Fruit fly (Drosophila melanogaster): ENCODE data around the gene Wdr81.

Wdr81 gene

DNA sequence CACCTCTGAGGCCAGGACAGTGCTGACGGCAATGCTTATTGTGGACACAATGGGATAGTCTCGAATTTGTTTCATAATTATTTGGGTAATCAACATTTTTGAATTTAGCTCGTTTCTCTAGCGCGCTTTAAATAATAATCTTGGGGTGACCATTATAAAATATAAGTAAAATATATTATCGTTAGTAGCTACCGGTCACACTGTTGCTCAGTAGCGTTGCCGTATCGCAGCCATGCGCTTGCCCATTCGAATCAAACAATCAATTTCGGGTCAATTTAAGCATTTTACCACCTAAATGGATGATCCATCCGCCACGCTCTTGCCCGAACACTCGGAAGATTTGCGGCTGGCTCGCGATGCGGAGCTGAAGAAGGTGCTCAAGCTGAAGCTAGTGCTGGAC is 31.0 kb downstream of the Wdr81 start, which contains the start of the genes zuc and dgt2:
TSS of gene zuc (minus strand) at position 154 of the 400 bp plus-strand sequence.
TSS of gene dgt2 (plus strand) at position 208 of the 400 bp plus-strand sequence.
- TF ChIP-seq Myc (optimal IDR thresholded peaks at IDR 0.05) (no peak), insv (optimal IDR thresholded peaks at IDR 0.05) (no peak), h (optimal IDR thresholded peaks at IDR 0.05) (no peak), Sin3A (optimal IDR thresholded peaks at IDR 0.05) (no peak), ttk (optimal IDR thresholded peaks at IDR 0.05) (no peak), psq (optimal IDR thresholded peaks at IDR 0.05) (no peak)

dm6 chr2L:11989210-11989609 is 31.6 kb downstream of the Wdr81 start:
- peak; percentile 93 for TF ChIP-seq ttk (optimal IDR thresholded peaks at IDR 0.05)
- TF ChIP-seq h (optimal IDR thresholded peaks at IDR 0.05), result no peak
- no peak for TF ChIP-seq psq (optimal IDR thresholded peaks at IDR 0.05)

- no peak for TF ChIP-seq Sin3A (optimal IDR thresholded peaks at IDR 0.05)
- TF ChIP-seq h (optimal IDR thresholded peaks at IDR 0.05), result no peak
- TF ChIP-seq Myc (optimal IDR thresholded peaks at IDR 0.05), result no peak
- TF ChIP-seq insv (optimal IDR thresholded peaks at IDR 0.05), result no peak
- no peak for TF ChIP-seq ttk (optimal IDR thresholded peaks at IDR 0.05)
- no peak for TF ChIP-seq psq (optimal IDR thresholded peaks at IDR 0.05)
Observed at dm6 chr2L:11987945-11988344, 32.8 kb downstream of the Wdr81 start, which contains the start of the genes CG6686 and CG34163. Gene CG6686 (minus strand): TSS chr2L:11988039. Gene CG34163 (plus strand): TSS chr2L:11988270.

dm6 chr2L:11981210-11981609 is 39.5 kb downstream of the Wdr81 start, which contains the start of gene CG16965:
Gene CG16965 (plus strand): TSS chr2L:11981591.
- TF ChIP-seq ttk (optimal IDR thresholded peaks at IDR 0.05), result no peak
- no peak for TF ChIP-seq insv (optimal IDR thresholded peaks at IDR 0.05)
- no peak for TF ChIP-seq Sin3A (optimal IDR thresholded peaks at IDR 0.05)
- no peak for TF ChIP-seq h (optimal IDR thresholded peaks at IDR 0.05)
- TF ChIP-seq Myc (optimal IDR thresholded peaks at IDR 0.05), result no peak
- no peak for TF ChIP-seq psq (optimal IDR thresholded peaks at IDR 0.05)

- TF ChIP-seq Myc (optimal IDR thresholded peaks at IDR 0.05) (no peak), ttk (optimal IDR thresholded peaks at IDR 0.05) (no peak), psq (optimal IDR thresholded peaks at IDR 0.05) (no peak), insv (optimal IDR thresholded peaks at IDR 0.05) (no peak), Sin3A (optimal IDR thresholded peaks at IDR 0.05) (no peak), h (optimal IDR thresholded peaks at IDR 0.05) (no peak)
Observed at dm6 chr2L:11980075-11980474, 40.7 kb downstream of the Wdr81 start.

DNA sequence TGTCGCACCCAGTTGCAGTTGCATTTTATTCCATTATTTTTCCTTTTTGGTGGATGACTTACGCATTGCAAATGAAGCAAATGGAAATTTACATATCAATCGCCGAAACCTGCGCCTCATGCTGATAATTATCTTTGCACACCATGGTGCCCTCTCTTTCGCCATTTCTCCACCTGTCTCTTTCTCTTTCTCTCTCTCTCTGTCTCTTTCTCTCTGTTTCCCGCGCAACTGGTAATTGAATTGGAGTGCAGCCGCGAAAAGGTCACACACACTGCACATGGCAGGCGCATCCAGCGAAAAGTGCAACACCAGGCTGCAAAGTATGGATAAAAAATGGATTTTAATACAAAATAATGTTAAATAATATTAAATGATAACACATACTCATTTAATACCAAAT is 43.0 kb downstream of the Wdr81 start:
- TF ChIP-seq Sin3A (optimal IDR thresholded peaks at IDR 0.05) (no peak), h (optimal IDR thresholded peaks at IDR 0.05) (no peak), Myc (optimal IDR thresholded peaks at IDR 0.05) (no peak), psq (optimal IDR thresholded peaks at IDR 0.05) (no peak), insv (optimal IDR thresholded peaks at IDR 0.05) (no peak), ttk (optimal IDR thresholded peaks at IDR 0.05) (no peak)

DNA sequence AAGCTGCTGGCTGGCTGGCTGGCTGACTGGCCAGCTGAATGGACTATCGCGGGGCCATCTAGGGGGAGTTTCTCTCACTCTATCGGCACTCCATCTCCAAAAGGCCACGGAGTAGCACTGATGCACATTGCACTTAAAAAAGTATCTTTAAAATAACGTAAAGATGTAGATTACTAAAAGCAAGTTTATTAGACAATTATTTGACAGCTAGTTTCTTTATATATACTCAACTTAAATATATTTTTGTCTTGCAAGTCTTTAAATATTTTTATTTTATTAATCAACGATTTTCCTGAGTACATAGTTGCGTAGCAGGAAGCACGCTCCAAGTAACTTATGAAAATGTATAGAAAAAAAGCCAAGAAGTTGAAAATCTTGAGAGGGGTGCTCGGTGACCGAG is 43.8 kb downstream of the Wdr81 start:
- no peak for TF ChIP-seq insv (optimal IDR thresholded peaks at IDR 0.05)
- TF ChIP-seq ttk (optimal IDR thresholded peaks at IDR 0.05), result no peak
- TF ChIP-seq h (optimal IDR thresholded peaks at IDR 0.05), result no peak
- TF ChIP-seq Myc (optimal IDR thresholded peaks at IDR 0.05), result no peak
- TF ChIP-seq psq (optimal IDR thresholded peaks at IDR 0.05), result no peak
- TF ChIP-seq Sin3A (optimal IDR thresholded peaks at IDR 0.05), result no peak

- no peak for TF ChIP-seq Sin3A (optimal IDR thresholded peaks at IDR 0.05)
- no peak for TF ChIP-seq ttk (optimal IDR thresholded peaks at IDR 0.05)
- TF ChIP-seq h (optimal IDR thresholded peaks at IDR 0.05), result no peak
- no peak for TF ChIP-seq insv (optimal IDR thresholded peaks at IDR 0.05)
- no peak for TF ChIP-seq Myc (optimal IDR thresholded peaks at IDR 0.05)
- no peak for TF ChIP-seq psq (optimal IDR thresholded peaks at IDR 0.05)
Observed at dm6 chr2L:11973145-11973738, 47.5 kb downstream of the Wdr81 start.

dm6 chr2L:11970853-11971397 is 49.8 kb downstream of the Wdr81 start:
- TF ChIP-seq Myc (optimal IDR thresholded peaks at IDR 0.05) (no peak), ttk (optimal IDR thresholded peaks at IDR 0.05) (no peak), insv (optimal IDR thresholded peaks at IDR 0.05) (no peak), h (optimal IDR thresholded peaks at IDR 0.05) (no peak), Sin3A (optimal IDR thresholded peaks at IDR 0.05) (no peak)

DNA sequence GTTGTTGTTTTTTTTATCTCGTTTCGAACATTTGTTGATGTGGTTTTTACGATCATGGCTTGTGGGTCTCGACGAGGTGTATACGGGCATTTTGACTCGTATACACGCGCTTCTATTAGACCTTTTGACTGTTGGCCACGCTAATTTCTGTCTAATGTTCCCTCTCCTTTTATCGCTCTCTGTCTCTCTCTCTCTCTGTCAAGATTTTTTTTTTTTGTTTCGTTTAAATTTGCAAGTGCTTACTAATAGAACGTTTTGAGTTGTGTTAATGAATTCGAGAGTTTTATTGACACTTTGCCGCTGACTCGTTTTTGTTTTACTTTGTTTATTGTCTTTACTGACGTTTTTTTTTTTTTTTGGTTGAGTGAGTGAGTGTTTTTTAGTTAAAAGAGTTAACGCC is 50.4 kb downstream of the Wdr81 start:
- TF ChIP-seq Sin3A (optimal IDR thresholded peaks at IDR 0.05), result no peak
- TF ChIP-seq insv (optimal IDR thresholded peaks at IDR 0.05), result no peak
- TF ChIP-seq ttk (optimal IDR thresholded peaks at IDR 0.05), result no peak
- TF ChIP-seq Myc (optimal IDR thresholded peaks at IDR 0.05), result no peak
- TF ChIP-seq h (optimal IDR thresholded peaks at IDR 0.05), result no peak

DNA sequence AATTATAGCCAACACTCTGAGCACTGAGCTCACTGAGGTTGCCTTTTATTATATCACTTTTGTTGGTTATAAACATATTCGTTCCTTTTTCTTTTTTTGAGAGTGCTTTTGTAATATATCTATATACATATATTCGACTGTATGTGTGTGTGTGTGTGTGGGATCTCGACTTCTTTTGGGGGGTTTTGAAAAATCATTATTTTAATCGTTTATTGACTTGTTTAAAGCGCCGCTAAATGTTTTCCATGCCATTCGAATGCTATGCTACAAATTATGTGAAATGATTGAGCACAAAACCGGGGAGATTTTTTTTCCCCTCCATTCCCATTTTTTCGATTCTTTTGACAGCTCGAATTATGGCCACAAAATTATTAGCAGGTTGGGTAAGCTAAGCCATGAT is 51.3 kb downstream of the Wdr81 start:
- TF ChIP-seq psq (optimal IDR thresholded peaks at IDR 0.05) (no peak), ttk (optimal IDR thresholded peaks at IDR 0.05) (no peak), h (optimal IDR thresholded peaks at IDR 0.05) (no peak), insv (optimal IDR thresholded peaks at IDR 0.05) (no peak), Sin3A (optimal IDR thresholded peaks at IDR 0.05) (no peak), Myc (optimal IDR thresholded peaks at IDR 0.05) (no peak)

DNA sequence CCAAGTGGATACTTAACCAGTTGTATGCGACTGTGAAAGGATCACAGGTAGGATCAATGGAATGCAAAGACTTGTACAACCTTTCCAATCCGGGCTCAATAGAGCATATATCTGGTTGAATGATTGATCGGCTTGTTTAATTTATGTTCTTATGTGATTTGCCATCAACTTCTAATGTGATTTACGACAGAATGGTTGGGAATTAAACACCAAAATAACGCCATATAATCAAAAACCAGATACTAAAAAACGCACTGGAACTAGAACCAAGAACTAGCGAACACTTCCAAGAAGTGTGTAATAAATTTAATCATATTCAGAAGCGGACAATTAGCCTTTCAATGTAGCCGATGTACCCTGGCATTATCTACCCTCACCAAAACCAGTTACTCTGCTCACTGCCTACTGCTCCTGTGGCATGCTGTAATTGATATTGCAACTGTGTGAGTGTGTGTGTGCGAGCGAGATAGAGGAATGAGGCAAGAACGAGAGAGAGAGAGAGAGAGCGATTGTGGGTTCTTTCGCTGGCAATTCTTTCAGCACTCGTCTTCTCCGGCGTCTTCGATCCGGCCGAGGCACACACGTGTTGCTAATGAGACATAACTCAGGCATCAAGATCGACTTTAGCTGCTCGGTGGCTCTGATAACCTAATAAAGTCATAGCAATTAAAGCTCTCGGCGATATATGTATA is 52.0 kb downstream of the Wdr81 start:
- TF ChIP-seq Sin3A (optimal IDR thresholded peaks at IDR 0.05), result no peak
- TF ChIP-seq psq (optimal IDR thresholded peaks at IDR 0.05), result no peak
- no peak for TF ChIP-seq Myc (optimal IDR thresholded peaks at IDR 0.05)
- TF ChIP-seq h (optimal IDR thresholded peaks at IDR 0.05), result no peak
- TF ChIP-seq insv (optimal IDR thresholded peaks at IDR 0.05), result no peak
- TF ChIP-seq ttk (optimal IDR thresholded peaks at IDR 0.05), result no peak
